Worm (Caenorhabditis elegans): Measurements from ENCODE around the gene T23C6.4.

DNA sequence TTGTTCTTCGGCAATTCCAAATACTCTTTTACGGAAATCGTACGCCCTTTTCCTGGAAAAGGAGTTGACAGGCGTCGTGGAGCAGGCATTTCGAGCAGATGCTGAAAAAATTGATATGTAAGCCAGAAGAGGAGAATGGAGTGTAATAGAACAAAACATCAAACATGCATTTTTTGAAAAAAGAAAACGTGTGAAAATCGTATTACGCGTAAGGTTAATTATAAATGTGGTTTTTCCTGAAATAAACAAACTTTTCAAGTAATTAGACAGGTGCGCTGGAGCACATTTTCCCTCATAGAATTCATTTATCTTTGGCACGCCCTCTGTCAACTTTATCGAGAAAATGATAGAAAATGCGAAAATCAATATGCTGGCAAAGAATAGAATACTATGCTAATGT lies 34.6 kb downstream of the T23C6.4 start, which contains the start of gene lido-6:
- no peak for TF ChIP-seq ama-1 (optimal IDR thresholded peaks at IDR 0.05)
- no peak for TF ChIP-seq ceh-16 (tag; optimal IDR thresholded peaks at IDR 0.05)
- no peak for TF ChIP-seq lin-11 (tag; optimal IDR thresholded peaks at IDR 0.05)
- TF ChIP-seq skn-1 (tag; optimal IDR thresholded peaks at IDR 0.05): no peak
- no peak for TF ChIP-seq ZK546.5 (tag; optimal IDR thresholded peaks at IDR 0.05)
- no peak for TF ChIP-seq egl-27 (tag; optimal IDR thresholded peaks at IDR 0.05)
- no peak for TF ChIP-seq mab-5 (tag; optimal IDR thresholded peaks at IDR 0.05)
